Fruit fly (Drosophila melanogaster) whole organism, pupa: Measurements from ENCODE around the gene gdl-ORF39.
A peak's percentile ranks its signal among the peaks of the same experiment; 100 is the strongest.

Experiments
- CG10348 ChIP-seq: fragments of 200-800 bp; sonication (Bioruptor generic); IDR thresholded peaks from 2 replicates; pipeline ENCODE4 v1.3.6; 2022; ENCODE audit warnings: missing biosample characterization, missing genetic modification characterization
- CG12605 ChIP-seq: fragments of 200-800 bp; sonication (Bioruptor generic); IDR thresholded peaks from 2 replicates; pipeline ENCODE4 v1.3.6; 2022; ENCODE audit warnings: missing biosample characterization, missing genetic modification characterization
- CG13204 ChIP-seq: fragments of 200-800 bp; sonication (Bioruptor generic); optimal IDR thresholded peaks from 2 replicates; lab custom pipeline; 2018; ENCODE audit warnings: missing biosample characterization, mild to moderate bottlenecking, missing genetic modification characterization, moderate library complexity
- CG14655 ChIP-seq: fragments of 200-800 bp; sonication (Bioruptor generic); optimal IDR thresholded peaks from 3 replicates; lab custom pipeline; 2017; ENCODE audit warnings: mild to moderate bottlenecking, missing biosample characterization, missing genetic modification reagents, missing genetic modification characterization
- CG15710 ChIP-seq: fragments of 200-800 bp; sonication (Bioruptor generic); optimal IDR thresholded peaks from 2 replicates; lab custom pipeline; 2018; ENCODE audit warnings: missing biosample characterization, mild to moderate bottlenecking, missing genetic modification characterization, moderate library complexity
- CG17806 ChIP-seq: fragments of 200-800 bp; sonication (Bioruptor generic); optimal IDR thresholded peaks from 2 replicates; lab custom pipeline; 2018; ENCODE audit warnings: missing biosample characterization, mild to moderate bottlenecking, missing genetic modification characterization, moderate library complexity
- CG32121 ChIP-seq: fragments of 200-800 bp; sonication (Bioruptor generic); IDR thresholded peaks from 2 replicates; pipeline ENCODE4 v1.3.6; 2022; ENCODE audit warnings: missing biosample characterization, missing genetic modification characterization
- CG34367 ChIP-seq: fragments of 200-800 bp; sonication (Bioruptor generic); optimal IDR thresholded peaks from 2 replicates; lab custom pipeline; 2018; ENCODE audit warnings: missing biosample characterization, mild to moderate bottlenecking, missing genetic modification characterization
- CG4496 ChIP-seq: fragments of 200-800 bp; sonication (Bioruptor generic); IDR thresholded peaks from 3 replicates; pipeline ENCODE4 v1.3.6; 2022; ENCODE audit warnings: missing biosample characterization, missing genetic modification characterization
- CG8159 ChIP-seq: fragments of 200-800 bp; sonication (Bioruptor generic); optimal IDR thresholded peaks from 3 replicates; lab custom pipeline; 2018; ENCODE audit warnings: missing biosample characterization, mild to moderate bottlenecking, missing genetic modification characterization, moderate library complexity
- CG8301 ChIP-seq: fragments of 200-800 bp; sonication (Bioruptor generic); optimal IDR thresholded peaks from 2 replicates; lab custom pipeline; 2018; ENCODE audit warnings: missing biosample characterization, mild to moderate bottlenecking, missing genetic modification characterization
- CG9948 ChIP-seq: fragments of 200-800 bp; sonication (Bioruptor generic); optimal IDR thresholded peaks from 2 replicates; lab custom pipeline; 2018; ENCODE audit warnings: missing biosample characterization, mild to moderate bottlenecking, missing genetic modification characterization, moderate library complexity
- D1 ChIP-seq: fragments of 200-800 bp; sonication (Bioruptor generic); optimal IDR thresholded peaks from 2 replicates; lab custom pipeline; 2018; ENCODE audit warnings: missing biosample characterization, mild to moderate bottlenecking, missing genetic modification characterization, moderate library complexity
- EcR ChIP-seq: fragments of 200-800 bp; sonication (Bioruptor generic); optimal IDR thresholded peaks from 3 replicates; lab custom pipeline; 2019; ENCODE audit warnings: missing biosample characterization, missing genetic modification characterization, mild to moderate bottlenecking, moderate library complexity, missing genetic modification reagents
- Ets98B ChIP-seq: fragments of 200-800 bp; sonication (Bioruptor generic); IDR thresholded peaks from 2 replicates; pipeline ENCODE4 v1.3.6; 2022; ENCODE audit warnings: missing biosample characterization, missing genetic modification characterization
- Pif1A ChIP-seq: fragments of 200-800 bp; sonication (Bioruptor generic); optimal IDR thresholded peaks from 3 replicates; lab custom pipeline; 2016; ENCODE audit warnings: missing biosample characterization, missing genetic modification characterization
- Pif1B ChIP-seq: fragments of 200-800 bp; sonication (Bioruptor generic); optimal IDR thresholded peaks from 3 replicates; lab custom pipeline; 2016; ENCODE audit warnings: missing biosample characterization, missing genetic modification characterization
- Snoo ChIP-seq: fragments of 200-800 bp; sonication (Bioruptor generic); optimal IDR thresholded peaks from 3 replicates; lab custom pipeline; 2017; ENCODE audit warnings: missing biosample characterization, mild to moderate bottlenecking, missing genetic modification characterization, inconsistent platforms
- fd96Ca ChIP-seq: fragments of 200-800 bp; sonication (Bioruptor generic); IDR thresholded peaks from 3 replicates; pipeline ENCODE4 v1.3.6; 2022; ENCODE audit warnings: missing biosample characterization, missing genetic modification characterization
- gl ChIP-seq: fragments of 200-800 bp; sonication (Bioruptor generic); optimal IDR thresholded peaks from 2 replicates; lab custom pipeline; 2018; ENCODE audit warnings: missing biosample characterization, mild to moderate bottlenecking, missing genetic modification characterization
- rn ChIP-seq: fragments of 200-800 bp; sonication (Bioruptor generic); IDR thresholded peaks from 2 replicates; pipeline ENCODE4 v1.3.6; 2022; ENCODE audit warnings: missing biosample characterization, missing genetic modification characterization

The gdl-ORF39 gene

DNA sequence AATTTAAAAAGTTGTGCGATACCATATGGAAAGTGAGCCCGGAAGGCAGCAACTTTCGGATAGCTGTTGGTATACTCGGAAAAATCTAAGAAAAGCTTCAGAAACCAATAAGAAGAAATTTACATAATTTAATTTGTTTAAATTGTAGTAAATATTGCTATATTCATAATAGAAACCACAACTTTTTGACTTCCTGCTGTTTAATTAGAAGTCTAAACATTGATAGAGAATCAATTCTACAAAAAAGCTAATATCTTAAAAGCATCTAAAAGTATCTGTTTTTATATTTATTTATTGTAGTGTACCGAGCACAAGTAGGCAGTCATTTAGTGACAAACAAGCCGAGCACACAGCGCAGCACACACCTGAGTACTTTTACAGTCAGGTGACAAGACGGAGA lies 13.0 kb upstream of the gdl-ORF39 start, which contains the start of gene CG13455:
Gene CG13455, plus strand, starts transcription at position 301 of the 400 bp plus-strand sequence.
- TF ChIP-seq fd96Ca (GFP tag; lab: Robert Waterston, UW): no peak
- no peak for TF ChIP-seq CG14655 (GFP tag; lab: Kevin White, UChicago)
- TF ChIP-seq CG13204: no peak
- TF ChIP-seq, all 21 proteins: peak for 0

DNA sequence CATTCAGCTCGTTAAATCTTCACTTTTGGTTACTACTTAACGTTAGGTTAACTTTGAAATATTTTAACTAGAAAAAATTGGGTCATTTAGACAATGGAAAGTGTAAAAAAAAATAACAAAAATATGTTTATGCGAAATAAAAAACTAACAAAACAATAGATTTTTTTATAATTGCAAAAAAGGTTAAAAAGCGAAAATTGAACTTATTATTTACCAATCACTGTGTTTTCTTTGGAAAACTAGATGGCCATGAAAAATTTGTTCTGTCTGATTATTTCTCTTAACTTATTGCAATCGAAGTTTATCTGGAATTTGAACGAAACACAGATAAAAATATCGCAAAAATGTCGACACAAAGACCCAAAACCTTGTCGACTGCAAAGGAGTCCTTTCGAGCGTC lies 11.3 kb upstream of the gdl-ORF39 start, which contains the start of gene CG7276:
Gene CG7276, plus strand, starts transcription at position 301 of the 400 bp plus-strand sequence.
- TF ChIP-seq CG13204: no peak
- no peak for TF ChIP-seq CG14655 (GFP tag; lab: Kevin White, UChicago)
- no peak for TF ChIP-seq CG15710 (tag; lab: Kevin White, UChicago)
- TF ChIP-seq CG32121 (GFP tag; lab: Robert Waterston, UW): no peak
- no peak for TF ChIP-seq CG17806
- no peak for TF ChIP-seq Ets98B
- no peak for TF ChIP-seq D1 (tag; lab: Kevin White, UChicago)
- TF ChIP-seq Pif1B: no peak
- TF ChIP-seq Snoo (tag; lab: Kevin White, UChicago): no peak
- no peak for TF ChIP-seq CG8159 (tag; lab: Kevin White, UChicago)
- TF ChIP-seq rn (GFP tag; lab: Robert Waterston, UW): no peak
- TF ChIP-seq EcR (GFP tag; lab: Kevin White, UChicago): no peak
- TF ChIP-seq Pif1A (GFP tag; lab: Kevin White, UChicago): no peak
- no peak for TF ChIP-seq CG34367
- TF ChIP-seq CG9948 (tag; lab: Kevin White, UChicago): no peak
- no peak for TF ChIP-seq gl (tag; lab: Kevin White, UChicago)

DNA sequence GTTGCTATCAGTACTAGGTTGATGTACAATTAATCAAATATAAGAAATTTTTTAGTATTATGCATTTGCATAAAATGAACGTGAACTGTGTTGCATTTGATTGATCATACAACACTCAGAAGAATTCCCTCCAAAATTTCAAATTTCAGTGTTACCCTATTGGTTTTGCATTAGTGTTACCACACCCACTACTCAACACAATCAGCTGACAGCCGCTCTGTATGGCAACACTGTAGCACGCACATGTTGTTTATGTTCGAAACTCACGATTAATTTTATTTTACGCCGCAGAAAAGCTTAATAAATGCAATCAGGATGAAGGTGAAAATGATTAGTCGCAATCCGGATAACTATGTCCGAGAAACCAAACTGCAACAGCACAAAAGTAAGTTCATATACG lies 10.5 kb upstream of the gdl-ORF39 start, which contains the start of gene CG7275:
Gene CG7275, plus strand, starts transcription at position 215 of the 400 bp plus-strand sequence.
- no peak for TF ChIP-seq CG14655 (GFP tag; lab: Kevin White, UChicago)
- peak; percentile 7 for TF ChIP-seq CG15710 (tag; lab: Kevin White, UChicago)
- no peak for TF ChIP-seq rn (GFP tag; lab: Robert Waterston, UW)
- TF ChIP-seq CG12605 (GFP tag; lab: Robert Waterston, UW): no peak

DNA sequence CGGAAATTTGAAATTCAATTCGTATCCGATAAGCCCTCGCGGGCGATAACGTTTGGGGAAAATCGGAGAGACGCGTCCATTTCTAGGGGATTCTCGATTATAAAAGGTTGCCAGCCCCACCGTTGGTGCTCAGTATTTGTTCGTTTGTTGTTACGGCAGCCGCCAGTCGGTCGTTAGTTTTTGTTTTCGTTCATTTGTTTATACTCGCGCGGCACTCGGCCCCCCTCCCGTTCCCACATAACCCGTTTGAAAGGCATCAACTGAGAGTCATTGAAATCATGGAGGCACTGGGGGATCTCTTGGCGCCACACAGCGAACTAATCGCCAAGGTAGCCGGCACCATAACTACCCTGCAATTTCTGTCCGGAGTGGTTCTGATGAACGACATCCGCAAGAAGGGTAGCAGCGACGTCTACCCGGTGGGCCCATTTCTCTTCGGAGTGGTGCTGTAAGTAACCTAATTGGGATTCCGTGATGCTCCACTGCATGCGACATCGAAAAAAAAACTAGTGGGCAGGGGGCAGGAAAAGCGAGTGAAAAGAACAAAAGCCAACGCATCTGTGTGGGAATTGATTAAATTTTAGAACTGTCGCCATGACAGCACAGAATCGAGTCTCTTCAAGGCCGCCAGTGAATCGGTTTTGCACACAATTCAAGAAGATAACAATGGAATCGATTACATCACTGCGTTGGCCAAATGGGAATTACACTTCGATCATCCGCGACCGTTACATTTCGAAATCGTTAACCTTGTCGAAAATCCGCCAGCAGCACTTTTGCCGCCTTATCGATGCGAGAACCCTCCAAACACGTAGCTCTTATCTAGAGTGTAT lies 8.2 kb upstream of the gdl-ORF39 start, which contains the start of gene CG7272:
Gene CG7272, plus strand, starts transcription at position 126 of the 833 bp plus-strand sequence.
- peak; percentile 60; the same call in 1 of the 3 replicates for TF ChIP-seq fd96Ca (GFP tag; lab: Robert Waterston, UW)
- TF ChIP-seq CG9948 (tag; lab: Kevin White, UChicago): no peak
- no peak for TF ChIP-seq CG10348 (GFP tag; lab: Robert Waterston, UW)
- TF ChIP-seq CG14655 (GFP tag; lab: Kevin White, UChicago): no peak
- no peak for TF ChIP-seq CG34367
- TF ChIP-seq CG15710 (tag; lab: Kevin White, UChicago): peak; percentile 3
- TF ChIP-seq CG12605 (GFP tag; lab: Robert Waterston, UW): 0 out of 2 replicates have a peak, but pooled peaks have one; percentile 25
- TF ChIP-seq D1 (tag; lab: Kevin White, UChicago): peak; percentile 0
- TF ChIP-seq CG8301 (tag; lab: Kevin White, UChicago): peak; percentile 42
- no peak for TF ChIP-seq Snoo (tag; lab: Kevin White, UChicago)
- TF ChIP-seq CG32121 (GFP tag; lab: Robert Waterston, UW): peak; percentile 49; the same call in 1 of the 2 replicates
- no peak for TF ChIP-seq CG17806
- no peak for TF ChIP-seq rn (GFP tag; lab: Robert Waterston, UW)
- TF ChIP-seq Pif1A (GFP tag; lab: Kevin White, UChicago): no peak
- no peak for TF ChIP-seq CG8159 (tag; lab: Kevin White, UChicago)
- TF ChIP-seq gl (tag; lab: Kevin White, UChicago): no peak
- TF ChIP-seq EcR (GFP tag; lab: Kevin White, UChicago): peak; percentile 44
- peak; percentile 57; the same call in 2 of the 3 replicates for TF ChIP-seq CG4496 (GFP tag; lab: Robert Waterston, UW)
- TF ChIP-seq CG13204: no peak
- peak; percentile 58; the same call in 1 of the 2 replicates for TF ChIP-seq Ets98B
- TF ChIP-seq Pif1B: no peak

DNA sequence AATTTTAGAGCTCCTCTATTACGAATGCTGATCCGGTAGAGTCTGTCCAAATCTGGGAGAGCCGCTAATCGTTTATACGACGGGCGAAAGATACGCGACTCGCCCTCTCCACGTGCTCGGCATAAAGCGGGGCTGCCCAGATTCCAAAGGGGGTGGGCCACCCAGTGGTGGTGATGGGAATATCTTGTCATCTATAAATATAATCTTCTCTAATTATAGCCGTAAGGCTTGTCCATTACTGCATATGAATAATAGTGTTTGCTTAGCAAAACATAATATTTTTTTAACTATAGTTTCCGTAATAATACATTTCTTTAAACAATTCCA lies 7.6 kb upstream of the gdl-ORF39 start:
- TF ChIP-seq CG14655 (GFP tag; lab: Kevin White, UChicago) (no peak), CG13204 (no peak), Pif1A (GFP tag; lab: Kevin White, UChicago) (no peak), CG12605 (GFP tag; lab: Robert Waterston, UW) (no peak), CG34367 (no peak), Ets98B (no peak)

DNA sequence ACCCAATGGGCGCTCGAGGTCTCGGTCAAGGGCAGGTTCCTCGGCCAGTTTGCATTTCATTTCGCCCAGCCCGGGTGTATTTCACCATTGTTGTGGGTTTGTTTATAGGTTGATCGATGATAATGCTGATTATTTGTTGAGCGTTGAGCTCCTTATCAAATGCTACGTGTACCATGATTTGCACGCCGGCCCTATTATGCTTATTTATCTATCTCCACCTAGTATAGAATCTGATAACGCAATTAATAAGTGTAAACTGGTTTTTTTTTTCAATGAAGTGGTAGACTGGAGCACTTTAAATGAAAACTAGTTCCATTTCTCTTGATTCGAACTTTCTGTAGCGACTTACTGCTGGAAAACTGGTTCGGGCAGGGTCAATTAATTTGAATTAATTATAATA lies 7.0 kb upstream of the gdl-ORF39 start:
- no peak for TF ChIP-seq CG10348 (GFP tag; lab: Robert Waterston, UW)
- TF ChIP-seq, all 21 proteins: peak for 0

DNA sequence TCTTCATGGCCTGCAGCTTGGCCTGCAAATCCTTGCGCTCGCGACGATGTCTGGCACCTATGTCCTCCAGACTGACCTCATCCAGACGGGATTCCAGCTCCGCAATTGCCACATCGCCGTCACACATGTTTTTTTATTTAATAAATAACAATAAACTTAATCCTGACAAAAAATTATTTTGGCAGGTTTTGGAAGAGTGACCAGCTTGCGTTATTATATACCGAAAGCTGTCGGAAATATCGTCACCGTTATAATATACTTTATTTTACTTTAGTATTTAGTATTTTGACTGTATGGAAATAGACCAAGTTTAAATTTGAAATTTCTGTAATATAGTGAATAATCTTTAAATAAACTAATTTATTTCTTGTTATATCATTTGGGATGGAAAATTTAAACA lies 4.6 kb upstream of the gdl-ORF39 start, which contains the start of gene CG7857:
Gene CG7857, minus strand, starts transcription at position 208 of the 400 bp plus-strand sequence.
- TF ChIP-seq rn (GFP tag; lab: Robert Waterston, UW) (no peak), CG4496 (GFP tag; lab: Robert Waterston, UW) (no peak), CG10348 (GFP tag; lab: Robert Waterston, UW) (no peak), CG8159 (tag; lab: Kevin White, UChicago) (no peak), Snoo (tag; lab: Kevin White, UChicago) (no peak), gl (tag; lab: Kevin White, UChicago) (no peak), Pif1A (GFP tag; lab: Kevin White, UChicago) (no peak), CG14655 (GFP tag; lab: Kevin White, UChicago) (no peak), CG9948 (tag; lab: Kevin White, UChicago) (no peak), CG13204 (no peak), CG8301 (tag; lab: Kevin White, UChicago) (no peak)
